Worm (Caenorhabditis elegans) whole organism, L1 larva: ENCODE measurements around the gene C23G10.11.

Experiments
- C16A3.4 ChIP-seq: fragments of 150-350 bp; optimal IDR thresholded peaks from 2 replicates; lab custom pipeline; 2014; ENCODE audit warnings: missing biosample characterization, missing genetic modification characterization
- aha-1 ChIP-seq: fragments of 150-350 bp; optimal IDR thresholded peaks from 2 replicates; lab custom pipeline; 2014; ENCODE audit warnings: missing biosample characterization, missing genetic modification characterization
- alr-1 ChIP-seq: fragments of 200-800 bp; sonication (Bioruptor generic); optimal IDR thresholded peaks from 2 replicates; lab custom pipeline; 2018; ENCODE audit warnings: borderline replicate concordance, mild to moderate bottlenecking, missing genetic modification characterization, missing compliant biosample characterization
- ceh-8 ChIP-seq: fragments of 200-800 bp; sonication (Bioruptor generic); optimal IDR thresholded peaks from 2 replicates; lab custom pipeline; 2018; ENCODE audit warnings: mild to moderate bottlenecking, missing genetic modification characterization, moderate library complexity, missing compliant biosample characterization
- ceh-82 ChIP-seq, 3 experiments: fragments of 150-350 bp in 1 of 3; sonication (generic microtip) in 2 of 3; optimal IDR thresholded peaks; 2 replicates each; lab custom pipeline; 2014 to 2017; ENCODE audit warnings: missing biosample characterization in 3 of 3, missing genetic modification characterization in 3 of 3
- ceh-88 ChIP-seq: fragments of 200-800 bp; sonication (Bioruptor generic); IDR thresholded peaks from 2 replicates; pipeline ENCODE4 v1.3.6; 2022; ENCODE audit warnings: missing genetic modification characterization, missing compliant biosample characterization
- dpl-1 ChIP-seq, 3 experiments: fragments of 150-350 bp in 2 of 3; sonication (generic microtip) in 1 of 3; optimal IDR thresholded peaks; 2 replicates each; lab custom pipeline; 2014 to 2017; ENCODE audit warnings: missing biosample characterization in 3 of 3, missing genetic modification characterization in 3 of 3, missing genetic modification reagents in 3 of 3
- dsc-1 ChIP-seq: sonication (generic microtip); optimal IDR thresholded peaks from 2 replicates; lab custom pipeline; 2016; ENCODE audit warnings: mild to moderate bottlenecking, missing genetic modification characterization, missing compliant biosample characterization
- efl-1 ChIP-seq, 4 experiments: fragments of 150-350 bp; optimal IDR thresholded peaks in 3 of 4; peaks in 1 of 4; 1 replicate in 1 of 4; 2 replicates in 3 of 4; lab custom pipeline; 2014; ENCODE audit warnings: missing biosample characterization in 2 of 4, missing genetic modification characterization in 2 of 4, missing genetic modification reagents in 2 of 4
- egl-13 ChIP-seq: sonication (generic microtip); optimal IDR thresholded peaks from 2 replicates; lab custom pipeline; 2016; ENCODE audit warnings: missing genotype, missing genetic modification reagents, missing genetic modification characterization, missing compliant biosample characterization
- elt-2 ChIP-seq: sonication (generic microtip); optimal IDR thresholded peaks from 2 replicates; lab custom pipeline; 2016; ENCODE audit warnings: missing genetic modification characterization, mild to moderate bottlenecking, inconsistent platforms, missing compliant biosample characterization, missing genetic modification reagents
- elt-3 ChIP-seq, 6 experiments: fragments of 150-350 bp in 1 of 6; sonication (generic microtip); optimal IDR thresholded peaks; 2 replicates each; lab custom pipeline; 2017 to 2018; ENCODE audit warnings: missing biosample characterization in 6 of 6, missing genetic modification characterization in 6 of 6, inconsistent platforms in 1 of 6
- ets-5 ChIP-seq: fragments of 200-800 bp; sonication (Bioruptor generic); IDR thresholded peaks from 2 replicates; pipeline ENCODE4 v1.3.6; 2022; ENCODE audit warnings: missing genetic modification characterization, missing compliant biosample characterization
- fkh-10 ChIP-seq: sonication (generic microtip); optimal IDR thresholded peaks from 2 replicates; lab custom pipeline; 2017; ENCODE audit warnings: missing biosample characterization, missing genetic modification reagents, missing genetic modification characterization
- grh-1 ChIP-seq: fragments of 200-800 bp; sonication (Bioruptor generic); IDR thresholded peaks from 2 replicates; pipeline ENCODE4 v1.3.6; 2022; ENCODE audit warnings: missing genetic modification reagents, missing genetic modification characterization, missing compliant biosample characterization
- irx-1 ChIP-seq: sonication (generic microtip); optimal IDR thresholded peaks from 2 replicates; lab custom pipeline; 2016; ENCODE audit warnings: missing genetic modification characterization, missing compliant biosample characterization
- lin-14 ChIP-seq: fragments of 200-800 bp; sonication (Bioruptor generic); optimal IDR thresholded peaks from 2 replicates; lab custom pipeline; 2018; ENCODE audit warnings: mild to moderate bottlenecking, missing genetic modification characterization, moderate library complexity, missing compliant biosample characterization
- lin-35 ChIP-seq, 2 experiments: fragments of 150-350 bp; optimal IDR thresholded peaks; 2 replicates each; lab custom pipeline; 2014; ENCODE audit warnings: missing biosample characterization in 2 of 2, missing genetic modification characterization in 2 of 2, missing genetic modification reagents in 2 of 2
- mep-1 ChIP-seq: fragments of 150-350 bp; optimal IDR thresholded peaks from 2 replicates; lab custom pipeline; 2014; ENCODE audit warnings: missing biosample characterization, missing genetic modification characterization
- nhr-11 ChIP-seq: fragments of 150-350 bp; optimal IDR thresholded peaks from 2 replicates; lab custom pipeline; 2014; ENCODE audit warnings: missing biosample characterization, missing genetic modification characterization
- nhr-19 ChIP-seq: fragments of 200-800 bp; sonication (Bioruptor generic); conservative IDR thresholded peaks from 2 replicates; pipeline ENCODE4 v1.3.6; 2022; ENCODE audit warnings: missing genetic modification characterization, missing compliant biosample characterization
- nhr-20 ChIP-seq: sonication (generic microtip); optimal IDR thresholded peaks from 2 replicates; lab custom pipeline; 2016; ENCODE audit warnings: mild to moderate bottlenecking, missing genetic modification characterization, missing compliant biosample characterization
- nhr-71 ChIP-seq: sonication (generic microtip); optimal IDR thresholded peaks from 2 replicates; lab custom pipeline; 2016; ENCODE audit warnings: mild to moderate bottlenecking, missing genetic modification characterization, moderate library complexity, missing compliant biosample characterization
- nhr-85 ChIP-seq: sonication (generic microtip); peaks from one replicate; lab custom pipeline; 2016; ENCODE audit warnings: missing genetic modification characterization, inconsistent platforms, missing compliant biosample characterization
- pqm-1 ChIP-seq: sonication (generic microtip); optimal IDR thresholded peaks from 3 replicates; lab custom pipeline; 2017; ENCODE audit warnings: missing biosample characterization, missing genetic modification characterization
- skn-1 ChIP-seq: fragments of 150-350 bp; optimal IDR thresholded peaks from 2 replicates; lab custom pipeline; 2014; ENCODE audit warnings: missing biosample characterization, missing genetic modification characterization
- unc-62 ChIP-seq: fragments of 150-350 bp; optimal IDR thresholded peaks from 2 replicates; lab custom pipeline; 2014; ENCODE audit warnings: missing biosample characterization, missing genetic modification reagents, missing genetic modification characterization
- xbp-1 ChIP-seq: sonication (generic microtip); optimal IDR thresholded peaks from 2 replicates; lab custom pipeline; 2016; ENCODE audit warnings: missing genetic modification characterization, missing compliant biosample characterization
- zag-1 ChIP-seq: fragments of 150-350 bp; optimal IDR thresholded peaks from 2 replicates; lab custom pipeline; 2014; ENCODE audit warnings: missing biosample characterization, missing genetic modification characterization

C23G10.11 gene

DNA sequence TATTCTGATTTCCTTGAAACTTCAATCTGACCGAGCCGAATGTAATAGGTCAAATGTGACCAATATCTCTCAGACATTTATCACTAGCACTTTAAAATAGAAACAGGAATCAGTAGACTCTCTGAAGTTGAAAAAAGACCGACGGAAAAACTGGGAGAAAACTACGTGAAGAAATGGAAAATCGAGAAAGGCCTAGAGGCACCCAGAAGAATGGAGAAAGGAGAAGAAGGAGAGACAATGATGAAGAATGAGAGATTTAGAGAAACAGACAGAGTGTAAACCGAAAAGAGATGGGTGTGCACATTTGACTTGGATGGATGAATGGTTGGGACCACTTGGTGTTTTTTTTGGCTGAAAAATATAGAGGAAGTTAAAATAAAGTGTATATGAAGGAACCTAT lies 45.3 kb downstream of the C23G10.11 start (continued):
- TF ChIP-seq nhr-20 (peak; percentile 60), dsc-1 (tag; lab: Kevin White, UChicago) (peak; percentile 10), xbp-1 (tag; lab: Kevin White, UChicago) (peak; percentile 3), ceh-88 (no peak), dpl-1 (GFP tag; optimal IDR thresholded peaks at IDR 0.05; lab: Kevin White, UChicago) (peak in 1 of 3 experiments; percentile 26), elt-2 (tag; lab: Kevin White, UChicago) (no peak)

DNA sequence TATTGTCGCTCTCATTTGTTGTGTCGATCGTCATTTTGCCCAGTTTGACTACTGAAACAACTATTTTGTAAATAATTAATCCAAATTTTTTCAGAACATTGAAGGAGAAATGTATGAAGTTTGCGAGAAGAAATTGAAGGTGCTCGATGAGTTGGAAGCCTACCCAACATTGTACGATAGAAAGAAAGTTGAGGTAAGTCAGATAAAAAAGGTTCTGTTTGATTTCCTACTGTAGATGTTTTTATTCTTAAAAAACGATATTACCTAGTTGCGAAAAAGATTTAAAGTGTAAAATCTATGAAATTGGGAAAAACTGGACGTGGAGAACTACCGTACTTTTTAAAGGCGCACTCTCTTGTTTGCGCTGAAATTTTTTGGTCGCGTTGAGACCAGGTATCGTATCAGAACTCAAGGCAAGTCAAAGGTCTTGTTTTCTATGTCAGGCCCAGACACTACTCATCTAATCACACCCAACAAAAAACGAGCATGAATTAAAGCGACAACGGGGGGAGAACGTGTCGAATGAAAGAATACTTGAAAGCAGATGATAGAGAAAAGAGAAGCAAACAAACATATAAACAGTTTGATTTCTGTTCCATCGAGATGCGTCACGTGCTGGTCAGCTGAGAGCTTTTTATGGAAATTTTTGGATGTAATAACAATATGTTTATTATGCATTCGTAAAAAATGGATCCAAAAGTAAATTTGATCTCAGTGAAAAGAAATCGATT lies 46.7 kb downstream of the C23G10.11 start, which contains the start of gene efk-1:
Gene efk-1 (minus strand): TSS at position 51 of the 731 bp plus-strand sequence.
- TF ChIP-seq elt-3 (tag; optimal IDR thresholded peaks at IDR 0.05; lab: Kevin White, UChicago) (no peak), lin-14 (GFP tag; lab: Kevin White, UChicago) (peak; percentile 8), mep-1 (tag; lab: Kevin White, UChicago) (peak; percentile 7), C16A3.4 (tag; lab: Kevin White, UChicago) (peak; percentile 1), lin-35 (GFP tag; optimal IDR thresholded peaks at IDR 0.05; lab: Kevin White, UChicago) (peak in 1 of 2 experiments; percentile 45), efl-1 (optimal IDR thresholded peaks at IDR 0.05; lab: Kevin White, UChicago) (no peak), efl-1 (GFP tag; optimal IDR thresholded peaks at IDR 0.05 in 1 of 2; lab: Kevin White, UChicago) (peak in 1 of 2 experiments; percentile 26)
- TF ChIP-seq, all 84 proteins: peak for 5

DNA sequence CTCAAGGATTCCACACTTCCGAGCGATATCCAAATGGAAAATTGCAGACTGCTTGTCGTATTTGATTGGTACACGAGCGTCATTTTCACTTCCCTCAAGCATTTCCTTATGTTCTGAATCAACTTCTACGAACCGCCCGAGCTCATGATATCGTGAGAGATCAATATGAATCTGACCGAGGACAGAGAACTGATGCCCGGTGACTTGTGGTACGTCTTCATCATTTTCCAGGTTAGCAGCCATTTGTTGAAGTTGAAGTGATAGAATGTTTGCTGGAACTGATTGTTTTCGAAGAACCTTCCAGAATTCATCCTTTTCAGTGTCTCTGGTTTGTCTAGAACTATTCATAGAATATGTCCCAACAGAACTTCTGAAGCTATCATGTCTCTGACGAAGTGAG lies 48.7 kb downstream of the C23G10.11 start:
- no peak for TF ChIP-seq nhr-19
- TF ChIP-seq lin-35 (GFP tag; optimal IDR thresholded peaks at IDR 0.05; lab: Kevin White, UChicago), result no peak
- TF ChIP-seq irx-1 (tag; lab: Kevin White, UChicago), result no peak
- TF ChIP-seq zag-1, result no peak
- TF ChIP-seq unc-62 (GFP tag; lab: Kevin White, UChicago), result no peak
- no peak for TF ChIP-seq ceh-88
- no peak for TF ChIP-seq ceh-8 (GFP tag; lab: Kevin White, UChicago)
- no peak for TF ChIP-seq nhr-11
- no peak for TF ChIP-seq nhr-85 (tag; lab: Kevin White, UChicago)
- no peak for TF ChIP-seq egl-13 (tag; lab: Kevin White, UChicago)
- no peak for TF ChIP-seq nhr-71
- no peak for TF ChIP-seq ceh-82 (tag; optimal IDR thresholded peaks at IDR 0.05; lab: Kevin White, UChicago)
- TF ChIP-seq grh-1, result no peak
- TF ChIP-seq aha-1 (tag; lab: Kevin White, UChicago), result no peak
- TF ChIP-seq pqm-1 (tag; lab: Kevin White, UChicago), result no peak
- no peak for TF ChIP-seq skn-1 (tag; lab: Kevin White, UChicago)
- no peak for TF ChIP-seq efl-1 (optimal IDR thresholded peaks at IDR 0.05; lab: Kevin White, UChicago)
- TF ChIP-seq efl-1 (GFP tag; optimal IDR thresholded peaks at IDR 0.05 in 1 of 2; lab: Kevin White, UChicago), result no peak
- TF ChIP-seq C16A3.4 (tag; lab: Kevin White, UChicago), result no peak
- no peak for TF ChIP-seq ets-5 (GFP tag; lab: Robert Waterston, UW)

DNA sequence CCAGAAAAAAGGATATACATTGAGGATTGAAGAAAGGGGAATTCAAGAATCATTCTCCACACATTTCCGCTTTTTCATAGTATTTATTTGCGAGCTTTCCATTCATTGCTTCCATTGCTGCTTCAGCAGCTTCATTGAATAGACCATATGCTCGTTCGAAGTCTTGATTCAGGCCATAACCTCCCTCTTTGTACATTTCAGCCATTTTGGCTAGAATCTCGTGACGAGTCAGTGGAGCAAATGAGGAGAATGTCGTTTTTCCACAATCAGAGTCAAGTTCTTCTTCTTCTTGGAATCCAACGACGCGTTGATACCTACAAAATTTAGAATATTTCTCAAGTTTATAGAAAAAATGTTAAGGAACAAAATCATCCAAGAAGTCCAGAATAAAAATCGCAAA lies 50.1 kb downstream of the C23G10.11 start:
- TF ChIP-seq alr-1 (tag; lab: Kevin White, UChicago) (no peak), fkh-10 (GFP tag; lab: Kevin White, UChicago) (no peak)
